Worm (Caenorhabditis elegans) whole organism, L4 larva: ENCODE data around the gene fbxb-55.

ENCODE experiments used
- D1046.2 ChIP-seq: fragments of 200-800 bp; sonication (Bioruptor generic); IDR thresholded peaks from 2 replicates; pipeline ENCODE4 v1.3.6; 2022; ENCODE audit warnings: missing genetic modification characterization, missing compliant biosample characterization
- ceh-44 ChIP-seq: fragments of 200-800 bp; sonication (Bioruptor generic); IDR thresholded peaks from 2 replicates; pipeline ENCODE4 v1.3.6; 2022; ENCODE audit warnings: missing genetic modification reagents, missing genetic modification characterization, missing compliant biosample characterization
- cey-2 ChIP-seq: sonication (generic microtip); optimal IDR thresholded peaks from 3 replicates; lab custom pipeline; 2017; ENCODE audit warnings: missing genetic modification characterization, mild to moderate bottlenecking, missing compliant biosample characterization, antibody characterized with exemption, borderline replicate concordance; ENCODE audit not compliant: insufficient read depth
- jun-1 ChIP-seq: fragments of 150-350 bp; optimal IDR thresholded peaks from 2 replicates; lab custom pipeline; 2014; ENCODE audit warnings: missing biosample characterization, missing genetic modification reagents, missing genetic modification characterization
- mes-2 ChIP-seq: sonication (generic microtip); optimal IDR thresholded peaks from 2 replicates; lab custom pipeline; 2016; ENCODE audit warnings: missing genotype, mild to moderate bottlenecking, missing genetic modification characterization, missing compliant biosample characterization; ENCODE audit not compliant: poor library complexity, severe bottlenecking
- set-16 ChIP-seq: fragments of 200-800 bp; sonication (Bioruptor generic); IDR thresholded peaks from 2 replicates; pipeline ENCODE4 v1.3.6; 2022; ENCODE audit warnings: missing genetic modification reagents, missing genetic modification characterization, missing compliant biosample characterization

ce11 chrIV:4070810-4071209 is 2.2 kb downstream of the fbxb-55 start:
- TF ChIP-seq jun-1 (tag; lab: Kevin White, UChicago), result no peak
- no peak for TF ChIP-seq set-16 (GFP tag; lab: Robert Waterston, UW)
- no peak for TF ChIP-seq ceh-44 (GFP tag; lab: Robert Waterston, UW)
- TF ChIP-seq cey-2 (tag; lab: Kevin White, UChicago), result no peak
- no peak for TF ChIP-seq D1046.2 (GFP tag; lab: Robert Waterston, UW)
- no peak for TF ChIP-seq mes-2
